Worm (Caenorhabditis elegans) whole organism, midembryonic: ENCODE data around the gene C02F4.4.

Experiments used
- T22C8.4 ChIP-seq: fragments of 200-800 bp; sonication (Bioruptor generic); IDR thresholded peaks from 2 replicates; pipeline ENCODE4 v1.3.6; 2022; ENCODE audit warnings: missing genetic modification characterization, missing compliant biosample characterization
- med-1 ChIP-seq: sonication (generic microtip); optimal IDR thresholded peaks from 2 replicates; lab custom pipeline; 2017; ENCODE audit warnings: missing genetic modification characterization, mild to moderate bottlenecking, missing compliant biosample characterization, antibody characterized with exemption, missing genetic modification reagents; ENCODE audit not compliant: insufficient read depth

ce11 chrIV:10561605-10562004, 46.6 kb upstream of the C02F4.4 start, which contains the start of gene him-8:
- TF ChIP-seq med-1 (GFP tag; lab: Kevin White, UChicago) (no peak), T22C8.4 (GFP tag; lab: Robert Waterston, UW) (no peak)
